Worm (Caenorhabditis elegans): Measurements from ENCODE around the gene top-2.

DNA sequence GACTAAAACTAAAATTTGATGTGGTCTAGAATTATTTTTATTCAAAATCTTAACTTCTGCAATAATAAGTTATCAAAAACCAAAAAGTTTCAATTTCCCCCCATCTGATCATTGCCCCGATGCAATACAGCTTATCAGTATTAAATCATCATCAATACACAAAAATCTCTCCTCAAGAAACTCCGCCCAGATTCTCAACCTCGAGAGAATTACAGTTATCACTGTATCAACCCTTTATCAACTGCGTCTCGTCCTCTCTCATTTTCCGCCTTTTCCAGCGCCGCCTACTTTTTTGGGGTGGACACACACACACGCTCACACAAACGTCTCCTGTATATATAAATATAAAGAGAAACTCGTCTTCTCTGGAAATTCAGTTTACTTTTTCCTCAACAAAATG is 32.6 kb upstream of the top-2 start, which contains the start of gene T27D12.1:
- no peak for TF ChIP-seq W03F9.2 (tag; optimal IDR thresholded peaks at IDR 0.05)
- TF ChIP-seq dao-5 (tag; optimal IDR thresholded peaks at IDR 0.05), result no peak
